Worm (Caenorhabditis elegans): ENCODE data around the gene R08F11.4.

DNA sequence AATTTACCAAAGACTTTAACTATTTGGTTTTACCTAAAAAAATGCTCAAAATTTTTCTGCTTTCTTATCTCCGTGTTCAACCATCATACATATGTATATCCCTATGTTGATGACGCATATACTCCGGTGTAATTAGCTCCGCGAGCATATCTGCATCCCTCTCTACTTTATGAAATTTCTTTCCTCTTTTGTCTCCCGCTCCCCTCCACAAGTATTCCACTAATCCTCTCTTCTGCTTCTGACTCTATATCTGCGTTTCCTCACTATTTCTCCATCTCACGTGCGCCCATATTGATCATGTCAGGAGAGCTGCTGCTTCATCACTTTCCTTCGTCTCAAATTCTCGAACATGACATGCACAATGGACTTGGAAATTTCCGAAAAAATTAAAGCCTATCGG is 9.6 kb upstream of the R08F11.4 start, which contains the start of gene H10D18.1:
- no peak for TF ChIP-seq nhr-237 (tag; optimal IDR thresholded peaks at IDR 0.05)
- no peak for TF ChIP-seq nhr-12 (tag; optimal IDR thresholded peaks at IDR 0.05)
- no peak for TF ChIP-seq nhr-25 (tag; optimal IDR thresholded peaks at IDR 0.05)
- no peak for TF ChIP-seq pha-4 (tag; optimal IDR thresholded peaks at IDR 0.05)
- TF ChIP-seq egl-5 (tag; optimal IDR thresholded peaks at IDR 0.05): no peak
- no peak for TF ChIP-seq zag-1 (tag; optimal IDR thresholded peaks at IDR 0.05)
- no peak for TF ChIP-seq ceh-82 (tag; optimal IDR thresholded peaks at IDR 0.05)
- TF ChIP-seq elt-2 (tag; optimal IDR thresholded peaks at IDR 0.05): no peak
- TF ChIP-seq fkh-10 (GFP tag; optimal IDR thresholded peaks at IDR 0.05): no peak
- TF ChIP-seq R02D3.7 (tag; optimal IDR thresholded peaks at IDR 0.05): no peak
- no peak for TF ChIP-seq unc-39 (tag; optimal IDR thresholded peaks at IDR 0.05)
- no peak for TF ChIP-seq snpc-4 (tag; optimal IDR thresholded peaks at IDR 0.05)
- TF ChIP-seq nfya-1 (tag; optimal IDR thresholded peaks at IDR 0.05; ENCODE audit: insufficient read depth): peak; percentile 33
